Worm (Caenorhabditis elegans): ENCODE results near the gene F56A8.4.
"Not testable (repeated sequence)": the region's sequence is repeated elsewhere in the genome, so short reads cannot be mapped to it uniquely, and the experiment has no call there.

F56A8.4 gene

DNA sequence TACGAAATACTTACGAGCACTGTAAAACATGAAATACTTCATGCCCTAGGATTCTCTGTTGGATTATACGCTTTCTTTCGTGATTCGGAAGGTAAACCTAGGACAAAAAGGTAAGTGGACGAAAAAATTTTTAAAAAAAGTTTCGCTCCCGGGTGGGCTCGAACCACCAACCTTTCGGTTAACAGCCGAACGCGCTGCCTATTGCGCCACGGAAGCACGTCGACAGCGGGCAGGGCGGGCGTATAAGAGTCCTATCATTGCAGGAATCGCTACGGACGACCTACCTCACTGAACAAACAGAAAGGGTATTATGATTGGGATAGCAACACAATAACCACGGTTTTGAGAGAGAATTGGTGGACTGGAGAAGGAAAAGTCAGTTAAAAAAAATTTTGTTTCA is 38.1 kb upstream of the F56A8.4 start (continued):
- TF ChIP-seq tbx-9 (tag; optimal IDR thresholded peaks at IDR 0.05; ENCODE audit: borderline replicate concordance): no peak
- no peak for TF ChIP-seq dpff-1 (tag; optimal IDR thresholded peaks at IDR 0.05)
- TF ChIP-seq him-1 (tag; optimal IDR thresholded peaks at IDR 0.05): peak; percentile 62
- TF ChIP-seq snpc-4 (GFP tag; optimal IDR thresholded peaks at IDR 0.05): no peak
- peak in 1 of 4 experiments; percentile 13 for TF ChIP-seq snpc-4 (tag; optimal IDR thresholded peaks at IDR 0.05)
- TF ChIP-seq K12H6.12 (tag; optimal IDR thresholded peaks at IDR 0.05): no peak
- no peak for TF ChIP-seq ceh-27 (GFP tag; optimal IDR thresholded peaks at IDR 0.05)
- TF ChIP-seq D2030.7 (GFP tag; IDR thresholded peaks at IDR 0.05): peak; percentile 71
- no peak for TF ChIP-seq hlh-26 (GFP tag; conservative IDR thresholded peaks at IDR 0.05)
- TF ChIP-seq snpc-1.1 (tag; optimal IDR thresholded peaks at IDR 0.05; ENCODE audit: insufficient read depth): peak; percentile 13
- no peak for TF ChIP-seq cebp-1 (GFP tag; IDR thresholded peaks at IDR 0.05)
- TF ChIP-seq cebp-1 (tag; optimal IDR thresholded peaks at IDR 0.05): peak; percentile 63
- TF ChIP-seq B0336.3 (GFP tag; IDR thresholded peaks at IDR 0.05): no peak
- no peak for TF ChIP-seq lin-35 (GFP tag; optimal IDR thresholded peaks at IDR 0.05)
- peak; percentile 62 for TF ChIP-seq mcd-1 (GFP tag; IDR thresholded peaks at IDR 0.05)
- TF ChIP-seq Y79H2A.3 (GFP tag; conservative IDR thresholded peaks at IDR 0.05): no peak
- TF ChIP-seq aptf-2 (GFP tag; conservative IDR thresholded peaks at IDR 0.05): no peak

- TF ChIP-seq egrh-3 (GFP tag; IDR thresholded peaks at IDR 0.05): peak; percentile 61; the same call in 1 of the 2 replicates
Observed at ce11 chrIII:13236199-13236598, 26.9 kb upstream of the F56A8.4 start.

ce11 chrIII:13245281-13245680 is 17.8 kb upstream of the F56A8.4 start, which contains the start of gene Y43F4A.4:
Gene Y43F4A.4, plus strand, starts transcription at chrIII:13245581.
- not testable (repeated sequence) for TF ChIP-seq fkh-3 (tag; optimal IDR thresholded peaks at IDR 0.05); mxl-1 (tag; optimal IDR thresholded peaks at IDR 0.05); Y79H2A.3 (GFP tag; conservative IDR thresholded peaks at IDR 0.05)

DNA sequence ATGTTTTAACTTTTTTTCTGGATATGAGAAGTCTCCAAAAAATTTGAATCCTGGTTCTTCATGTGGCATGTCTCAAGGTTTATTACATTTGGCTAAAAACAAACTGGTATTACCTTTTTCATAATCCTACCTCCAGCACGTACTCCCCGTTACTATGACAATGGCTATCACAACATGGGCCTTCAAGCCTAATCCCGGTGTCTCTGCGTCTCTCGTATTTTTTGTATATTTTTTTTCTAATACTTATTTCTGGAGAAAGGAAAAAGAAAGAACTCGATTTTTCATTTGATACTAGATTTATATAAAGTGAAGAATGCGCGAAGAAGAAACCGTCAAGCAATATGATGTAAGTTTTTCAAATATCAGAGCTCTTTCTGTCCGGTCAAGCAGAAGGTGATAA is 16.8 kb upstream of the F56A8.4 start, which contains the start of gene anoh-1:
Gene anoh-1 (plus strand): TSS at position 301 of the 400 bp plus-strand sequence.
- TF ChIP-seq let-607 (tag; optimal IDR thresholded peaks at IDR 0.05) (no peak), ztf-18 (tag; optimal IDR thresholded peaks at IDR 0.05) (no peak), ceh-91 (GFP tag; IDR thresholded peaks at IDR 0.05) (no peak), F52B5.7 (tag; optimal IDR thresholded peaks at IDR 0.05) (no peak), him-1 (tag; optimal IDR thresholded peaks at IDR 0.05) (no peak), Y79H2A.3 (GFP tag; conservative IDR thresholded peaks at IDR 0.05) (no peak), die-1 (tag; optimal IDR thresholded peaks at IDR 0.05) (no peak), somi-1 (GFP tag; optimal IDR thresholded peaks at IDR 0.05) (no peak), F49E8.2 (tag; optimal IDR thresholded peaks at IDR 0.05; ENCODE audit: insufficient read depth) (no peak), lir-1 (GFP tag; conservative IDR thresholded peaks at IDR 0.05) (no peak)

ce11 chrIII:13254178-13254725 is 8.8 kb upstream of the F56A8.4 start, which contains the start of gene F56A8.9:
Gene F56A8.9, plus strand, starts transcription at chrIII:13254675.
- TF ChIP-seq mcd-1 (GFP tag; IDR thresholded peaks at IDR 0.05) (no peak), B0035.1 (tag; optimal IDR thresholded peaks at IDR 0.05) (no peak), Y95B8A.8 (GFP tag; IDR thresholded peaks at IDR 0.05) (no peak), hlh-26 (GFP tag; conservative IDR thresholded peaks at IDR 0.05) (no peak), pbrm-1 (GFP tag; IDR thresholded peaks at IDR 0.05) (no peak), let-607 (tag; optimal IDR thresholded peaks at IDR 0.05) (peak in 1 of 2 experiments; percentile 73), sea-2 (GFP tag; IDR thresholded peaks at IDR 0.05) (no peak), egl-18 (GFP tag; IDR thresholded peaks at IDR 0.05) (no peak), hmg-1.2 (GFP tag; IDR thresholded peaks at IDR 0.05) (peak; percentile 42; the same call in 1 of the 2 replicates)
